Fruit fly (Drosophila melanogaster): ENCODE data around the gene CG7778.

Gene CG7778

dm6 chr2L:8302766-8303479, 43.5 kb upstream of the CG7778 start, which contains the start of the genes wol and Scgalpha (continued):
- no peak for TF ChIP-seq CG11085 (GFP tag; IDR thresholded peaks at IDR 0.05)
- no peak for TF ChIP-seq Usf (GFP tag; optimal IDR thresholded peaks at IDR 0.05)
- TF ChIP-seq CG4854 (GFP tag; optimal IDR thresholded peaks at IDR 0.05): no peak
- TF ChIP-seq CG10274 (GFP tag; optimal IDR thresholded peaks at IDR 0.05): no peak
- TF ChIP-seq PHDP (tag; optimal IDR thresholded peaks at IDR 0.05): no peak
- TF ChIP-seq CG14050 (GFP tag; IDR thresholded peaks at IDR 0.05): no peak
- TF ChIP-seq Aef1 (GFP tag; IDR thresholded peaks at IDR 0.05): no peak
- no peak for TF ChIP-seq Dbx (GFP tag; IDR thresholded peaks at IDR 0.05)
- TF ChIP-seq CG9932 (GFP tag; IDR thresholded peaks at IDR 0.05): no peak; the same call in 1 of the 2 replicates
- no peak for TF ChIP-seq disco-r (GFP tag; optimal IDR thresholded peaks at IDR 0.05)
- no peak for TF ChIP-seq ara (GFP tag; IDR thresholded peaks at IDR 0.05)
- TF ChIP-seq CG1647 (GFP tag; optimal IDR thresholded peaks at IDR 0.05): no peak
- no peak for TF ChIP-seq CG4730 (GFP tag; IDR thresholded peaks at IDR 0.05)
- TF ChIP-seq CG11093 (GFP tag; IDR thresholded peaks at IDR 0.05): no peak
- TF ChIP-seq shn (GFP tag; optimal IDR thresholded peaks at IDR 0.05): no peak
- no peak for TF ChIP-seq Hr78 (GFP tag; optimal IDR thresholded peaks at IDR 0.05)
- TF ChIP-seq crc (GFP tag; optimal IDR thresholded peaks at IDR 0.05): no peak
- peak; percentile 46; the same call in 1 of the 2 replicates for TF ChIP-seq CG31441 (GFP tag; IDR thresholded peaks at IDR 0.05)
- TF ChIP-seq Sox102F (GFP tag; optimal IDR thresholded peaks at IDR 0.05): no peak
- no peak for TF ChIP-seq CG8281 (tag; optimal IDR thresholded peaks at IDR 0.05)
- TF ChIP-seq CG6654 (GFP tag; optimal IDR thresholded peaks at IDR 0.05): no peak
- TF ChIP-seq HHEX (GFP tag; optimal IDR thresholded peaks at IDR 0.05): no peak
- peak; percentile 34 for TF ChIP-seq nmo (GFP tag; optimal IDR thresholded peaks at IDR 0.05)
- TF ChIP-seq odd (GFP tag; optimal IDR thresholded peaks at IDR 0.05): no peak
- TF ChIP-seq H2.0 (GFP tag; IDR thresholded peaks at IDR 0.05): no peak
- no peak for TF ChIP-seq Poxn (GFP tag; IDR thresholded peaks at IDR 0.05)
- TF ChIP-seq hkb (optimal IDR thresholded peaks at IDR 0.05): no peak
- TF ChIP-seq hkb (GFP tag; IDR thresholded peaks at IDR 0.05): no peak
- TF ChIP-seq hbn (GFP tag; IDR thresholded peaks at IDR 0.05; ENCODE audit: partially characterized antibody): 0 out of 2 replicates have a peak, but pooled peaks have one; percentile 36
- TF ChIP-seq knrl (GFP tag; IDR thresholded peaks at IDR 0.05; ENCODE audit: partially characterized antibody): peak; percentile 53; the same call in 2 of the 3 replicates
- TF ChIP-seq CG14965 (GFP tag; optimal IDR thresholded peaks at IDR 0.05; ENCODE audit: borderline replicate concordance): no peak
- TF ChIP-seq ewg (GFP tag; optimal IDR thresholded peaks at IDR 0.05): peak; percentile 74
- no peak for TF ChIP-seq CG2120 (GFP tag; optimal IDR thresholded peaks at IDR 0.05)
- TF ChIP-seq NfI (GFP tag; optimal IDR thresholded peaks at IDR 0.05): no peak
- TF ChIP-seq sens (GFP tag): no peak
- no peak for TF ChIP-seq CG31365 (tag; optimal IDR thresholded peaks at IDR 0.05)
- no peak for TF ChIP-seq MTF-1 (GFP tag; optimal IDR thresholded peaks at IDR 0.05; ENCODE audit: borderline replicate concordance)
- TF ChIP-seq CG11504 (tag; optimal IDR thresholded peaks at IDR 0.05): no peak
- no peak for TF ChIP-seq p53 (GFP tag; optimal IDR thresholded peaks at IDR 0.05)
- TF ChIP-seq nom (GFP tag; optimal IDR thresholded peaks at IDR 0.05): no peak
- TF ChIP-seq Bteb2 (GFP tag; optimal IDR thresholded peaks at IDR 0.05): no peak
- TF ChIP-seq CG17829 (tag; optimal IDR thresholded peaks at IDR 0.05): no peak
- no peak for TF ChIP-seq CG12155 (GFP tag; optimal IDR thresholded peaks at IDR 0.05)
- TF ChIP-seq CG15479 (GFP tag; optimal IDR thresholded peaks at IDR 0.05): no peak
- TF ChIP-seq CG34422 (GFP tag; IDR thresholded peaks at IDR 0.05): no peak; the same call in 2 of the 3 replicates
- no peak for TF ChIP-seq Hr39 (optimal IDR thresholded peaks at IDR 0.05)
- no peak for TF ChIP-seq tgo (GFP tag; IDR thresholded peaks at IDR 0.05)
- TF ChIP-seq CG8924 (tag; optimal IDR thresholded peaks at IDR 0.05): peak; percentile 13
- TF ChIP-seq cato (GFP tag; optimal IDR thresholded peaks at IDR 0.05; ENCODE audit: borderline replicate concordance): no peak
- TF ChIP-seq h (optimal IDR thresholded peaks at IDR 0.05): no peak
- no peak for TF ChIP-seq CG9876 (GFP tag; optimal IDR thresholded peaks at IDR 0.05)

Measured in whole organism, embryonic.